Worm (Caenorhabditis elegans) whole organism, late embryonic: ENCODE data around the gene tsr-1.

Experiments
- ahr-1 ChIP-seq: sonication (generic microtip); optimal IDR thresholded peaks from 2 replicates; lab custom pipeline; 2016; ENCODE audit warnings: missing genetic modification characterization, missing compliant biosample characterization
- ama-1 ChIP-seq: fragments of 150-350 bp; optimal IDR thresholded peaks from 2 replicates; lab custom pipeline; 2014
- ceh-22 ChIP-seq: sonication (generic microtip); optimal IDR thresholded peaks from 2 replicates; lab custom pipeline; 2017; ENCODE audit warnings: missing biosample characterization, missing genetic modification characterization
- elt-4 ChIP-seq: sonication (generic microtip); optimal IDR thresholded peaks from 2 replicates; lab custom pipeline; 2016; ENCODE audit warnings: missing genetic modification characterization, missing compliant biosample characterization
- nhr-11 ChIP-seq: fragments of 150-350 bp; optimal IDR thresholded peaks from 2 replicates; lab custom pipeline; 2014; ENCODE audit warnings: missing biosample characterization, missing genetic modification characterization
- npax-4 ChIP-seq: sonication (generic microtip); optimal IDR thresholded peaks from 2 replicates; lab custom pipeline; 2016; ENCODE audit warnings: missing genetic modification characterization, missing compliant biosample characterization
- pha-4 ChIP-seq: fragments of 150-350 bp; optimal IDR thresholded peaks from 2 replicates; lab custom pipeline; 2018; ENCODE audit warnings: missing biosample characterization, missing genetic modification reagents, missing genetic modification characterization
- pqm-1 ChIP-seq: sonication (generic microtip); optimal IDR thresholded peaks from 2 replicates; lab custom pipeline; 2016; ENCODE audit warnings: missing genetic modification characterization, missing compliant biosample characterization
- pros-1 ChIP-seq: fragments of 150-350 bp; optimal IDR thresholded peaks from 2 replicates; lab custom pipeline; 2014; ENCODE audit warnings: missing biosample characterization, missing genetic modification reagents, missing genetic modification characterization
- zip-5 ChIP-seq: sonication (generic microtip); optimal IDR thresholded peaks from 2 replicates; lab custom pipeline; 2016; ENCODE audit warnings: missing genetic modification characterization, missing compliant biosample characterization

DNA sequence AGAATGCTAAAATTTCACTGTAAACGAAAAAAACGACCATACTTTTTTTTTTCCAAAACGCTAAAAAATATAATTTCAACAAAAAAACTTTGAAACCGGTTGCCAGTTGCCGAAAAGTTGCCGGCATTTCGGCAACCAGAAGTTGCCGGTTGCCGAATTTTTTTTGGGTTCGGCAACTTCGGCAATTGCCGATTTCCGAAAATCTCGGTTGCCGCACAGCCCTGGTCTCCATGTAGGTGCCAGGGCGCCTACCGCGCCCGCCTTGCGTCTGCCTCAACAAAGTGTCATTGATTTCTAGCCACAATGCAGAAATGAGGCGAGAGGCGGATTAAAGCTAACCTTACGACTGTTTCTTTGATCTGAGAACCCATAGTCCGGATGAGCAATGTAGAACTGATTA lies 62.1 kb downstream of the tsr-1 start:
- no peak for TF ChIP-seq pqm-1 (tag; lab: Kevin White, UChicago)
- no peak for TF ChIP-seq ceh-22
- no peak for TF ChIP-seq zip-5 (tag; lab: Kevin White, UChicago)
- no peak for TF ChIP-seq ama-1
- no peak for TF ChIP-seq nhr-11 (tag; lab: Kevin White, UChicago)
- no peak for TF ChIP-seq pros-1 (tag; lab: Kevin White, UChicago)
- TF ChIP-seq elt-4 = no peak
- TF ChIP-seq ahr-1 = no peak
- TF ChIP-seq npax-4 (tag; lab: Kevin White, UChicago) = no peak
- TF ChIP-seq pha-4 = no peak
